Worm (Caenorhabditis elegans) whole organism, midembryonic: Measurements from ENCODE around the gene ZC449.1.

Experiments
- T22C8.4 ChIP-seq: fragments of 200-800 bp; sonication (Bioruptor generic); IDR thresholded peaks from 2 replicates; pipeline ENCODE4 v1.3.6; 2022; ENCODE audit warnings: missing genetic modification characterization, missing compliant biosample characterization
- cog-1 ChIP-seq: sonication (generic microtip); optimal IDR thresholded peaks from 2 replicates; lab custom pipeline; 2016; ENCODE audit warnings: missing genetic modification characterization, missing compliant biosample characterization
- flt-1 ChIP-seq: fragments of 200-800 bp; sonication (Bioruptor generic); IDR thresholded peaks from 2 replicates; pipeline ENCODE4 v1.3.6; 2022; ENCODE audit warnings: missing genetic modification characterization, missing compliant biosample characterization
- klf-2 ChIP-seq: fragments of 200-800 bp; sonication (Bioruptor generic); conservative IDR thresholded peaks from 2 replicates; pipeline ENCODE4 v1.3.6; 2022; ENCODE audit warnings: missing genetic modification reagents, missing genetic modification characterization, missing compliant biosample characterization
- med-1 ChIP-seq: sonication (generic microtip); optimal IDR thresholded peaks from 2 replicates; lab custom pipeline; 2017; ENCODE audit warnings: missing genetic modification characterization, mild to moderate bottlenecking, missing compliant biosample characterization, antibody characterized with exemption, missing genetic modification reagents; ENCODE audit not compliant: insufficient read depth
- ref-1 ChIP-seq: fragments of 200-800 bp; sonication (Bioruptor generic); conservative IDR thresholded peaks from 2 replicates; pipeline ENCODE4 v1.3.6; 2022; ENCODE audit warnings: missing genetic modification reagents, missing genetic modification characterization, missing compliant biosample characterization
- tab-1 ChIP-seq: fragments of 200-800 bp; sonication (Bioruptor generic); IDR thresholded peaks from 2 replicates; pipeline ENCODE4 v1.3.6; 2022; ENCODE audit warnings: missing genetic modification characterization, missing compliant biosample characterization
- ztf-23 ChIP-seq: fragments of 200-800 bp; sonication (Bioruptor generic); IDR thresholded peaks from 2 replicates; pipeline ENCODE4 v1.3.6; 2022; ENCODE audit warnings: missing genetic modification reagents, missing genetic modification characterization, missing compliant biosample characterization
- ztf-29 ChIP-seq: fragments of 200-800 bp; sonication (Bioruptor generic); IDR thresholded peaks from 2 replicates; pipeline ENCODE4 v1.3.6; 2022; ENCODE audit warnings: missing genetic modification reagents, missing genetic modification characterization, missing compliant biosample characterization

ZC449.1 gene

DNA sequence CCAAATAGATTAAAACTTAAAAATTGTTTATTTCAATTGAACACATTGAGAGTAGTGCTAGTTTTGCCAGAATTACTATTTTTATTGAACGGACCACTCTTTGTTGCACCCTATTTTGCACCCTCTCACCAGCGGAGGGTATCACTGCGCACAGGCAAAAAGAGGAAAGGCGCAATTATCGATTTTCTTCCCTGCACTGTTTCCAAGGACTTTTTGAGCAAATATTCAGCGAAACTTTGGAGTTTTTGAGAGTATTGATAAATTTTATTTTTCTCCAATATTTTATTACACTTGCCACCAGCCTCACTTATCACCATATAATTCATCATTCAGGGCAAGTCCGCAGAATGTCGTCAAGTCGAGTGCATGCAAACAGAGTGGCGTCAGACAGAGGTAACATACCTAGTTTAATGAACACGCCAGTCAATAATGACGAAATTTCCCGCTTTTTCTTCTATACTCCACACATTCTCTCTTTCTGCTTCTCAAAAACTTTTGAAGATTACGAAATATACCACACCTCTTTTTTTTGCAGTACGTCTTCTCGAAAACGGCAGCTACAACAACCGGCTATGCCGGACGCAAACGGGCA, 6.1 kb upstream of the ZC449.1 start:
- TF ChIP-seq T22C8.4 (GFP tag; lab: Robert Waterston, UW) (peak; percentile 74; the same call in 1 of the 2 replicates), flt-1 (GFP tag; lab: Robert Waterston, UW) (no peak)

ce11 chrX:5020996-5021395, 3.2 kb upstream of the ZC449.1 start, which contains the start of gene ZC449.2:
Gene ZC449.2, plus strand, starts transcription at chrX:5021285.
- no peak for TF ChIP-seq klf-2
- no peak for TF ChIP-seq flt-1 (GFP tag; lab: Robert Waterston, UW)
- TF ChIP-seq med-1 (GFP tag; lab: Kevin White, UChicago): no peak
- TF ChIP-seq T22C8.4 (GFP tag; lab: Robert Waterston, UW): no peak
- no peak for TF ChIP-seq ztf-23 (GFP tag; lab: Robert Waterston, UW)
- TF ChIP-seq ref-1: no peak
- TF ChIP-seq tab-1: no peak
- no peak for TF ChIP-seq cog-1
- no peak for TF ChIP-seq ztf-29 (GFP tag; lab: Robert Waterston, UW)

DNA sequence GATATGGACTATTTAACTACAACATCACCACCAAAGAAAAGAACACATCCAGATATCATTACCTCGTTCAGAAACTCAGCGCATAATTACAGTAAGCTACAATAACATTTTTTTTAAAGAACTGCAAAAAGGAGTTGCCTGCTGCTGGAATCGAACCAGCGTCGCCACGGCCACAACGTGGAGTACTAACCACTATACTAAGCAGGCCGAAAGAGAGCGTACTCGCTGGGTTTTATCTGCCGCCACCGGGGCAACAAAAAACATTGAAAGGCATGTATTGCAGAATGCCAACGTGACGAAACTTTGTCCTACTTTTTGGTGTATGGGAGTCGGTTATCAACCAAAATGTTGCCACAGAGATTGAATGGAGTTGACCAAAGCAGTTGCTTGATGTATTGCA, 1.5 kb upstream of the ZC449.1 start:
- TF ChIP-seq cog-1: no peak
- TF ChIP-seq ztf-23 (GFP tag; lab: Robert Waterston, UW): peak; percentile 82
- peak; percentile 73; the same call in 1 of the 2 replicates for TF ChIP-seq klf-2
- TF ChIP-seq ztf-29 (GFP tag; lab: Robert Waterston, UW): peak; percentile 71; the same call in 1 of the 2 replicates
- peak; percentile 36; the same call in 1 of the 2 replicates for TF ChIP-seq T22C8.4 (GFP tag; lab: Robert Waterston, UW)
- peak; percentile 82 for TF ChIP-seq tab-1
- TF ChIP-seq ref-1: peak; percentile 61
- TF ChIP-seq flt-1 (GFP tag; lab: Robert Waterston, UW): peak; percentile 89
- no peak for TF ChIP-seq med-1 (GFP tag; lab: Kevin White, UChicago)

DNA sequence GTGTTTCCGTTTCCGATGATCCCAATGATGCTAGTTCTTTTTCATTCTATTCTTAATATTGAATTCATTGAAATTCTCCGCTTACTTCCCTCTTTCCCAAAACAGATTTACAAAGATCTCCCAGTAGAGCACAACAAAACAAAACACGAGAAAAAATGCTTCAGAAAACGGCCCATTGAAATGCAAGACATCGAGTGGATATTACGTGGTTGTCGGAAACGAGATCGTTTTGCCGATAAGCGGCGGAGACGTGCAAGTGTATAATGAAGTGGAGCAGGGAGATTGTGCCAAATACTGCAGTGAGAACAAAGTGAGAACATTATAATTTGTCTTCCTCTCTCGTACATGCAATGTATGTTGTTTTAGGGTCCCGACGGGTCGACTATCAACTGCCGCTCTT, 2.2 kb downstream of the ZC449.1 start:
- TF ChIP-seq cog-1 (no peak), klf-2 (no peak), flt-1 (GFP tag; lab: Robert Waterston, UW) (no peak), ref-1 (no peak), ztf-23 (GFP tag; lab: Robert Waterston, UW) (no peak), tab-1 (no peak), med-1 (GFP tag; lab: Kevin White, UChicago) (no peak), ztf-29 (GFP tag; lab: Robert Waterston, UW) (no peak), T22C8.4 (GFP tag; lab: Robert Waterston, UW) (no peak)

DNA sequence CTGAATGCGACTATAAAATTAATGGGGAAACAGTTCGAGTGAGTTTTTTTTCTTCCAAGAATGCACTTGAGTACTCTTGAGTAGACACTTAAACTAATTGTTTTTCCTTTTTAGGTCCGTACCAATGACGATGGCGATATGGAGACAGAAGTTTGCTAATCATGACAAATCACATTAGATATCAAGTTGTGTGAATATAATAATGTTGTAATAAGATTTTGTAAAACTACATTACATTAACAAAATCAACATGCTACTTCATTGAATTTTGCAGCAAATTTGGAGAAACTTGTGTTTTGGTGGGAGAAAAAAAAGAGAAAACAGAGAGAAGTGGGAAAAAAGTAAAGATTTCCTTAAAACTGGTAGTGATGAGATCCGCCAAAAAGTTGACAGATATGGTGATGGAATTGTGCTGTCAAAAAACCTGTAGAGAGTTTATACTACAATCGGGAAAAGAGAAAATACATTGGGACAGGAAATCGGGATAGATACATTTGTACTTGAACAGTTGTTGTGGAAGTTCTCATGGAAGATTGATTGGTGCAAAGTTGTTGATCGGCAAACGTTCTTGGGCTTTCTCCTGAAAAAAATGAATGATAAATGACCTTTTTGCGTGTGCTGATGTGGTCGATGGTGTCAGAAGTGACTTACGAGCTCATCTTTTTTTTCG, 3.8 kb downstream of the ZC449.1 start:
- no peak for TF ChIP-seq ref-1
- no peak for TF ChIP-seq tab-1
- no peak for TF ChIP-seq med-1 (GFP tag; lab: Kevin White, UChicago)
- TF ChIP-seq flt-1 (GFP tag; lab: Robert Waterston, UW): no peak
- TF ChIP-seq T22C8.4 (GFP tag; lab: Robert Waterston, UW): no peak
- no peak for TF ChIP-seq ztf-29 (GFP tag; lab: Robert Waterston, UW)
- TF ChIP-seq ztf-23 (GFP tag; lab: Robert Waterston, UW): no peak

DNA sequence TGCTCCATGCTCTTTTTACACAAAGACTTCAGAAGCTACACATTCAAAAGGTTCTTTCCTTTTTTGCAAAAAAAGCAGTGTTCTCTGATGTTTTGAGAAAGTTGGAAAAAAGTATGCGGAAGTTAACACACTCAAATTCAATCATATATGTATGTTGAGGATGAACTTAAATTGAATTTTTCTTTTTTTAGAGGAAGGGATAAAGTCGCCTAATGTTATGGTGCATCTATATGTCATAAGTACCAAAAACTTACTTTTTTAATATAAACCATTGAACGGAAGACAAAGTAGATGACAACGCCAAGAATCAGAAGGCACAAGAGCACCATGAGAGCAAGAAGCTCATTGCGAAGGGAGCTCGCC, 4.4 kb downstream of the ZC449.1 start:
- no peak for TF ChIP-seq T22C8.4 (GFP tag; lab: Robert Waterston, UW)
- TF ChIP-seq flt-1 (GFP tag; lab: Robert Waterston, UW): no peak
- no peak for TF ChIP-seq cog-1
- no peak for TF ChIP-seq klf-2
- no peak for TF ChIP-seq ztf-23 (GFP tag; lab: Robert Waterston, UW)
- TF ChIP-seq med-1 (GFP tag; lab: Kevin White, UChicago): no peak
- TF ChIP-seq tab-1: no peak
- no peak for TF ChIP-seq ztf-29 (GFP tag; lab: Robert Waterston, UW)
- TF ChIP-seq ref-1: no peak

DNA sequence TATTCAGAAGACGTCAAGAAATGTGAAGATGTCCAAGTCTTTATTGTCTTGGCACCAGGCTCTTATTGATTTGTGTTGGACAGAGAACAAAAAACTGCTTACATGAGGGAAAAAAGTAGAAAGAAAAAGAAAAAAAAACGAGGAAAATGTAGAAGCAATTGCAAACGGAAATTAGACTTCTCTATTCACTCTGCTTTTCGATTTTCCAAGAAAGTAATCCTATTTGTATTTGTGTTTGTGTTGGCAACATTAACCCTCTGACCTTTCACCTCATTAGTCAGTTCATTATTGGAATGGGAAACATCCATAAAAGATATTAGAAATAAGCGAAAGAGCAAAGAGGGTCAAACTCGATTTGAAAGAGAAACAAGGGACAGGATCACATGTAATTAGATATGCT, 7.5 kb downstream of the ZC449.1 start:
- TF ChIP-seq cog-1 (no peak), ref-1 (no peak), ztf-23 (GFP tag; lab: Robert Waterston, UW) (no peak), flt-1 (GFP tag; lab: Robert Waterston, UW) (no peak), tab-1 (no peak), T22C8.4 (GFP tag; lab: Robert Waterston, UW) (no peak), ztf-29 (GFP tag; lab: Robert Waterston, UW) (no peak), klf-2 (no peak), med-1 (GFP tag; lab: Kevin White, UChicago) (no peak)

- TF ChIP-seq cog-1 (peak; percentile 18), T22C8.4 (GFP tag; lab: Robert Waterston, UW) (no peak)
Measured at ce11 chrX:5033868-5034267, 9.6 kb downstream of the ZC449.1 start, which contains the start of gene ZC449.4. Gene ZC449.4, minus strand, starts transcription at chrX:5033968.

- no peak for TF ChIP-seq flt-1 (GFP tag; lab: Robert Waterston, UW)
- TF ChIP-seq klf-2: no peak
- TF ChIP-seq tab-1: no peak
- TF ChIP-seq ref-1: no peak
- TF ChIP-seq T22C8.4 (GFP tag; lab: Robert Waterston, UW): no peak
Measured at ce11 chrX:5037673-5038072, 13.5 kb downstream of the ZC449.1 start, which contains the start of gene ZC449.5. Gene ZC449.5, minus strand, starts transcription at chrX:5037773.

- TF ChIP-seq med-1 (GFP tag; lab: Kevin White, UChicago) (no peak), ref-1 (no peak)
Measured at ce11 chrX:5038812-5039211, 14.6 kb downstream of the ZC449.1 start.
